Worm (Caenorhabditis elegans) whole organism, L1 larva: ENCODE results near the gene unc-32.

Experiments
- C04F5.9 ChIP-seq: sonication (generic microtip); optimal IDR thresholded peaks from 2 replicates; lab custom pipeline; 2016; ENCODE audit warnings: missing genetic modification characterization, missing compliant biosample characterization
- C16A3.4 ChIP-seq: fragments of 150-350 bp; optimal IDR thresholded peaks from 2 replicates; lab custom pipeline; 2014; ENCODE audit warnings: missing biosample characterization, missing genetic modification characterization
- F16B12.6 ChIP-seq: fragments of 150-350 bp; optimal IDR thresholded peaks from 2 replicates; lab custom pipeline; 2014; ENCODE audit warnings: missing biosample characterization, missing genetic modification characterization
- alr-1 ChIP-seq: fragments of 200-800 bp; sonication (Bioruptor generic); optimal IDR thresholded peaks from 2 replicates; lab custom pipeline; 2018; ENCODE audit warnings: borderline replicate concordance, mild to moderate bottlenecking, missing genetic modification characterization, missing compliant biosample characterization
- ama-1 ChIP-seq: fragments of 150-350 bp; optimal IDR thresholded peaks from 2 replicates; lab custom pipeline; 2014
- blmp-1 ChIP-seq: fragments of 150-350 bp; optimal IDR thresholded peaks from 2 replicates; lab custom pipeline; 2014; ENCODE audit warnings: missing biosample characterization, missing genetic modification characterization
- ceh-63 ChIP-seq: fragments of 200-800 bp; sonication (Bioruptor generic); optimal IDR thresholded peaks from 2 replicates; lab custom pipeline; 2018; ENCODE audit warnings: mild to moderate bottlenecking, missing genetic modification characterization, missing compliant biosample characterization
- ceh-88 ChIP-seq: fragments of 200-800 bp; sonication (Bioruptor generic); IDR thresholded peaks from 2 replicates; pipeline ENCODE4 v1.3.6; 2022; ENCODE audit warnings: missing genetic modification characterization, missing compliant biosample characterization
- dpl-1 ChIP-seq, 3 experiments: fragments of 150-350 bp in 2 of 3; sonication (generic microtip) in 1 of 3; optimal IDR thresholded peaks; 2 replicates each; lab custom pipeline; 2014 to 2017; ENCODE audit warnings: missing biosample characterization in 3 of 3, missing genetic modification characterization in 3 of 3, missing genetic modification reagents in 3 of 3
- dsc-1 ChIP-seq: sonication (generic microtip); optimal IDR thresholded peaks from 2 replicates; lab custom pipeline; 2016; ENCODE audit warnings: mild to moderate bottlenecking, missing genetic modification characterization, missing compliant biosample characterization
- efl-1 ChIP-seq, 4 experiments: fragments of 150-350 bp; optimal IDR thresholded peaks in 3 of 4; peaks in 1 of 4; 1 replicate in 1 of 4; 2 replicates in 3 of 4; lab custom pipeline; 2014; ENCODE audit warnings: missing biosample characterization in 2 of 4, missing genetic modification characterization in 2 of 4, missing genetic modification reagents in 2 of 4
- efl-3 ChIP-seq: fragments of 200-800 bp; sonication (Bioruptor generic); optimal IDR thresholded peaks from 2 replicates; lab custom pipeline; 2018; ENCODE audit warnings: mild to moderate bottlenecking, missing genetic modification characterization, missing compliant biosample characterization
- elt-2 ChIP-seq: sonication (generic microtip); optimal IDR thresholded peaks from 2 replicates; lab custom pipeline; 2016; ENCODE audit warnings: missing genetic modification characterization, mild to moderate bottlenecking, inconsistent platforms, missing compliant biosample characterization, missing genetic modification reagents
- fkh-4 ChIP-seq: sonication (generic microtip); optimal IDR thresholded peaks from 2 replicates; lab custom pipeline; 2016; ENCODE audit warnings: missing compliant biosample characterization, missing genetic modification characterization, borderline replicate concordance
- fkh-8 ChIP-seq: sonication (generic microtip); optimal IDR thresholded peaks from 2 replicates; lab custom pipeline; 2016; ENCODE audit warnings: mild to moderate bottlenecking, missing genetic modification characterization, missing compliant biosample characterization
- fos-1 ChIP-seq: fragments of 150-350 bp; optimal IDR thresholded peaks from 2 replicates; lab custom pipeline; 2014; ENCODE audit warnings: missing biosample characterization, missing genetic modification characterization
- grh-1 ChIP-seq: fragments of 200-800 bp; sonication (Bioruptor generic); IDR thresholded peaks from 2 replicates; pipeline ENCODE4 v1.3.6; 2022; ENCODE audit warnings: missing genetic modification reagents, missing genetic modification characterization, missing compliant biosample characterization
- hlh-4 ChIP-seq: sonication (generic microtip); optimal IDR thresholded peaks from 2 replicates; lab custom pipeline; 2016; ENCODE audit warnings: mild to moderate bottlenecking, missing genetic modification characterization, missing compliant biosample characterization
- hpl-2 ChIP-seq: fragments of 150-350 bp; optimal IDR thresholded peaks from 2 replicates; lab custom pipeline; 2014; ENCODE audit warnings: missing biosample characterization, missing genetic modification reagents, missing genetic modification characterization
- irx-1 ChIP-seq: sonication (generic microtip); optimal IDR thresholded peaks from 2 replicates; lab custom pipeline; 2016; ENCODE audit warnings: missing genetic modification characterization, missing compliant biosample characterization
- jun-1 ChIP-seq: fragments of 150-350 bp; optimal IDR thresholded peaks from 2 replicates; lab custom pipeline; 2014; ENCODE audit warnings: missing biosample characterization, missing genetic modification reagents, missing genetic modification characterization
- lin-14 ChIP-seq: fragments of 200-800 bp; sonication (Bioruptor generic); optimal IDR thresholded peaks from 2 replicates; lab custom pipeline; 2018; ENCODE audit warnings: mild to moderate bottlenecking, missing genetic modification characterization, moderate library complexity, missing compliant biosample characterization
- lin-15B ChIP-seq: fragments of 150-350 bp; sonication (generic microtip); optimal IDR thresholded peaks from 3 replicates; lab custom pipeline; 2014; ENCODE audit warnings: missing biosample characterization, missing genetic modification characterization
- lsy-2 ChIP-seq, 2 experiments: fragments of 150-350 bp; optimal IDR thresholded peaks; 2 replicates each; lab custom pipeline; 2014; ENCODE audit warnings: missing biosample characterization in 2 of 2, missing genetic modification characterization in 2 of 2
- mep-1 ChIP-seq: fragments of 150-350 bp; optimal IDR thresholded peaks from 2 replicates; lab custom pipeline; 2014; ENCODE audit warnings: missing biosample characterization, missing genetic modification characterization
- nhr-11 ChIP-seq: fragments of 150-350 bp; optimal IDR thresholded peaks from 2 replicates; lab custom pipeline; 2014; ENCODE audit warnings: missing biosample characterization, missing genetic modification characterization
- nhr-12 ChIP-seq: sonication (generic microtip); optimal IDR thresholded peaks from 2 replicates; lab custom pipeline; 2017; ENCODE audit warnings: missing biosample characterization, missing genetic modification characterization
- nhr-19 ChIP-seq: fragments of 200-800 bp; sonication (Bioruptor generic); conservative IDR thresholded peaks from 2 replicates; pipeline ENCODE4 v1.3.6; 2022; ENCODE audit warnings: missing genetic modification characterization, missing compliant biosample characterization
- nhr-20 ChIP-seq: sonication (generic microtip); optimal IDR thresholded peaks from 2 replicates; lab custom pipeline; 2016; ENCODE audit warnings: mild to moderate bottlenecking, missing genetic modification characterization, missing compliant biosample characterization
- nhr-28 ChIP-seq: fragments of 150-350 bp; optimal IDR thresholded peaks from 2 replicates; lab custom pipeline; 2014; ENCODE audit warnings: missing biosample characterization, missing genetic modification characterization
- nhr-47 ChIP-seq: sonication (generic microtip); optimal IDR thresholded peaks from 2 replicates; lab custom pipeline; 2016; ENCODE audit warnings: mild to moderate bottlenecking, missing genetic modification characterization, moderate library complexity, missing compliant biosample characterization
- nhr-71 ChIP-seq: sonication (generic microtip); optimal IDR thresholded peaks from 2 replicates; lab custom pipeline; 2016; ENCODE audit warnings: mild to moderate bottlenecking, missing genetic modification characterization, moderate library complexity, missing compliant biosample characterization
- nhr-76 ChIP-seq: sonication (generic microtip); optimal IDR thresholded peaks from 2 replicates; lab custom pipeline; 2017; ENCODE audit warnings: missing biosample characterization, missing genetic modification characterization
- nhr-85 ChIP-seq: sonication (generic microtip); peaks from one replicate; lab custom pipeline; 2016; ENCODE audit warnings: missing genetic modification characterization, inconsistent platforms, missing compliant biosample characterization
- nhr-90 ChIP-seq: sonication (generic microtip); optimal IDR thresholded peaks from 2 replicates; lab custom pipeline; 2016; ENCODE audit warnings: mild to moderate bottlenecking, missing genetic modification characterization, missing compliant biosample characterization; ENCODE audit not compliant: poor library complexity
- pag-3 ChIP-seq: sonication (generic microtip); optimal IDR thresholded peaks from 2 replicates; lab custom pipeline; 2017; ENCODE audit warnings: missing genetic modification characterization, mild to moderate bottlenecking, missing compliant biosample characterization, antibody characterized with exemption, borderline replicate concordance; ENCODE audit not compliant: insufficient read depth
- snu-23 ChIP-seq: sonication (generic microtip); optimal IDR thresholded peaks from 2 replicates; lab custom pipeline; 2016; ENCODE audit warnings: missing genetic modification characterization, missing compliant biosample characterization
- sptf-1 ChIP-seq: fragments of 150-350 bp; optimal IDR thresholded peaks from 2 replicates; lab custom pipeline; 2014; ENCODE audit warnings: missing biosample characterization, missing genetic modification characterization
- swsn-7 ChIP-seq: sonication (generic microtip); optimal IDR thresholded peaks from 2 replicates; lab custom pipeline; 2016; ENCODE audit warnings: missing genetic modification characterization, missing compliant biosample characterization
- tlp-1 ChIP-seq: fragments of 150-350 bp; optimal IDR thresholded peaks from 2 replicates; lab custom pipeline; 2014; ENCODE audit warnings: missing biosample characterization, missing genetic modification characterization
- unc-130 ChIP-seq: fragments of 150-350 bp; optimal IDR thresholded peaks from 2 replicates; lab custom pipeline; 2017; ENCODE audit warnings: missing biosample characterization, missing genetic modification characterization, inconsistent platforms
- unc-30 ChIP-seq: sonication (generic microtip); optimal IDR thresholded peaks from 2 replicates; lab custom pipeline; 2017; ENCODE audit warnings: missing biosample characterization, missing genetic modification characterization
- unc-62 ChIP-seq: fragments of 150-350 bp; optimal IDR thresholded peaks from 2 replicates; lab custom pipeline; 2014; ENCODE audit warnings: missing biosample characterization, missing genetic modification reagents, missing genetic modification characterization
- unc-86 ChIP-seq: sonication (generic microtip); optimal IDR thresholded peaks from 2 replicates; lab custom pipeline; 2016; ENCODE audit warnings: missing genetic modification characterization, missing compliant biosample characterization
- unc-98 ChIP-seq: fragments of 200-800 bp; sonication (Bioruptor generic); IDR thresholded peaks from 2 replicates; pipeline ENCODE4 v1.3.6; 2022; ENCODE audit warnings: missing genetic modification characterization, missing compliant biosample characterization
- vab-15 ChIP-seq: sonication (generic microtip); optimal IDR thresholded peaks from 2 replicates; lab custom pipeline; 2017; ENCODE audit warnings: missing genotype, mild to moderate bottlenecking, missing genetic modification characterization, missing compliant biosample characterization
- zip-4 ChIP-seq: fragments of 200-800 bp; sonication (Bioruptor generic); optimal IDR thresholded peaks from 2 replicates; lab custom pipeline; 2018; ENCODE audit warnings: mild to moderate bottlenecking, missing genetic modification characterization, moderate library complexity, missing compliant biosample characterization
- ztf-4 ChIP-seq: fragments of 150-350 bp; optimal IDR thresholded peaks from 2 replicates; lab custom pipeline; 2014; ENCODE audit warnings: missing biosample characterization, missing genetic modification characterization

unc-32 gene

DNA sequence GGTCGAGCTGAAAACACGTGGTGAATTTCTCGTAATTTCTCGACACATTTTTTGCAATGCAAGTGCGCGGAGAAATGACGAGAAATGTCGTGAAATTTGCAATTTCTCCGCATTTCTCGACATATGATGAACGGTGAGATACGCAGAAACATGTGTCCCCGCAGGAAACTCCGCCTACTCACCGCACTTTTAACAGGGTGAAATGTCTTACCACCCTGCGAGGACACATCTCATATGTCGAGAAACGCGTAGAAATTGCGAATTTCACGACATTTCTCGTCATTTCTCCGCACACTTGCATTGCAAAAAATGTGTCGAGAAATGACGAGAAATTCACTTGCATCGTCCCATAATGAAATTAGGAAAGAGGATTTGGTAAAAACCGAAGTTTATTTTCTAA lies 4.3 kb upstream of the unc-32 start:
- peak; percentile 35 for TF ChIP-seq nhr-71
- peak; percentile 58 for TF ChIP-seq swsn-7
- TF ChIP-seq lin-14 (GFP tag; lab: Kevin White, UChicago), result peak; percentile 39
- 0 out of 2 replicates have a peak, but pooled peaks have one; percentile 15 for TF ChIP-seq grh-1 (GFP tag; lab: Robert Waterston, UW)
- peak; percentile 48 for TF ChIP-seq C04F5.9 (tag; lab: Kevin White, UChicago)
- peak; percentile 11 for TF ChIP-seq nhr-47 (tag; lab: Kevin White, UChicago)
- TF ChIP-seq nhr-19 (GFP tag; lab: Robert Waterston, UW), result peak; percentile 29
- peak; percentile 19 for TF ChIP-seq snu-23 (GFP tag; lab: Kevin White, UChicago)
- TF ChIP-seq nhr-85 (tag; lab: Kevin White, UChicago), result peak; percentile 37

DNA sequence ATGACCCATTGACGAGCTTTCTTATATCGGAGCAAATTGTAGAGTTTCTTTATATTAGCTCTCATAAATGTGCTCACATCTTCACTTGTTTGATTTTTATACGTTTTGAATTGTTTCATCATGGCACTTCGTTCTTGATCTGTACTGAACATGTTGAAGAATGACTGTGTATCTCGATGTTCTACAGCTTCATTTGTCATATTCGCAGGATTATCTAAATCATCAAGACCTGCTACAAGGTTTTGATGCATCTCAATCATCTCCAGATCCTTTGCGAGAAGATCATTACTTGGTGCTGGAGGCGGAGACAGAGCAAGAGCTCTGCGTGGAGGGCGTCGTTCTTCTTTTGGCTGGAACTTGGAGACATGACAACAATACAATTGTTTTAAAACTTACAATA lies 2.2 kb upstream of the unc-32 start:
- TF ChIP-seq lsy-2 (tag; optimal IDR thresholded peaks at IDR 0.05; lab: Kevin White, UChicago), result no peak
- no peak for TF ChIP-seq efl-3
- no peak for TF ChIP-seq mep-1 (tag; lab: Kevin White, UChicago)
- no peak for TF ChIP-seq efl-1 (optimal IDR thresholded peaks at IDR 0.05; lab: Kevin White, UChicago)
- TF ChIP-seq efl-1 (GFP tag; optimal IDR thresholded peaks at IDR 0.05 in 1 of 2; lab: Kevin White, UChicago), result peak in 1 of 2 experiments; percentile 79
- TF ChIP-seq nhr-71, result no peak

DNA sequence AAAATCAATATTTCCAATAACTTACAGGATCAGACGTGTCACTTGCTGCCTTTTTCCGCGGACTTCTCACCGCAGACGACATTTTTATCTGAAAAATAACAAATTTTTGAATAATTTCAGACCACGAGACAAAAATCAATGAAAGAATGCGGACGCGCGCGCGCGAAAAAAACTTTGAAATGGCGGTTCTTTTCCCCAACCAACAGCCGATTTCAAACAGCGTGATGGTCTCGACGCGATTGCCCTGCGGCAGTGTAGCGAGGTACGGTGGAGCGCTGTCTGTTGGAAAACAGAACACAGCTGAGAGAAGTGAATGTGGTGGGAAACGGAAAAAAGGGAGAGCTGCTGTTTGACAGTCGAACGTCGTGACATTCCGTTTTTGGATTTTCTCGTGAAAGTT lies 1.4 kb upstream of the unc-32 start, which contains the start of gene lin-9:
Gene lin-9 (minus strand): TSS at position 88 of the 400 bp plus-strand sequence.
- TF ChIP-seq nhr-90 (peak; percentile 96), nhr-71 (peak; percentile 98), unc-30 (tag; lab: Kevin White, UChicago) (no peak), vab-15 (tag; lab: Kevin White, UChicago) (peak; percentile 62), unc-130 (tag; lab: Kevin White, UChicago) (peak; percentile 71), fkh-4 (peak; percentile 80), dpl-1 (GFP tag; optimal IDR thresholded peaks at IDR 0.05; lab: Kevin White, UChicago) (peak; percentile 96 to 97 (median 96)), unc-62 (GFP tag; lab: Kevin White, UChicago) (no peak), irx-1 (peak; percentile 97), nhr-12 (tag; lab: Kevin White, UChicago) (peak; percentile 30), hpl-2 (peak; percentile 66), sptf-1 (tag; lab: Kevin White, UChicago) (no peak), fkh-8 (tag; lab: Kevin White, UChicago) (peak; percentile 96), nhr-11 (tag; lab: Kevin White, UChicago) (peak; percentile 88), nhr-47 (tag; lab: Kevin White, UChicago) (peak; percentile 98), dsc-1 (tag; lab: Kevin White, UChicago) (peak; percentile 98), blmp-1 (tag; lab: Kevin White, UChicago) (peak; percentile 92), nhr-19 (GFP tag; lab: Robert Waterston, UW) (peak; percentile 97), elt-2 (tag; lab: Kevin White, UChicago) (peak; percentile 86), alr-1 (tag; lab: Kevin White, UChicago) (no peak), efl-1 (optimal IDR thresholded peaks at IDR 0.05; lab: Kevin White, UChicago) (peak; percentile 96 to 97), efl-1 (GFP tag; optimal IDR thresholded peaks at IDR 0.05 in 1 of 2; lab: Kevin White, UChicago) (peak; percentile 95 to 100), ztf-4 (tag; lab: Kevin White, UChicago) (peak; percentile 94), ceh-88 (GFP tag; lab: Robert Waterston, UW) (peak; percentile 91), nhr-20 (peak; percentile 97), C16A3.4 (tag; lab: Kevin White, UChicago) (peak; percentile 94), swsn-7 (peak; percentile 97), unc-86 (peak; percentile 95), F16B12.6 (tag; lab: Kevin White, UChicago) (peak; percentile 74), lin-15B (peak; percentile 98), fos-1 (tag; lab: Kevin White, UChicago) (peak; percentile 85), nhr-76 (tag; lab: Kevin White, UChicago) (no peak), tlp-1 (tag; lab: Kevin White, UChicago) (no peak), unc-98 (GFP tag; lab: Robert Waterston, UW) (peak; percentile 52; the same call in 1 of the 2 replicates), nhr-85 (tag; lab: Kevin White, UChicago) (peak; percentile 96), hlh-4 (tag; lab: Kevin White, UChicago) (no peak), zip-4 (peak; percentile 93), ceh-63 (GFP tag; lab: Kevin White, UChicago) (no peak), pag-3 (tag; lab: Kevin White, UChicago) (no peak), nhr-28 (tag; lab: Kevin White, UChicago) (no peak), ama-1 (lab: Kevin White, UChicago) (no peak), grh-1 (GFP tag; lab: Robert Waterston, UW) (peak; percentile 95), jun-1 (tag; lab: Kevin White, UChicago) (peak; percentile 92)
